Worm (Caenorhabditis elegans): ENCODE measurements around the gene droe-8.
"Not testable (repeated sequence)": the region's sequence is repeated elsewhere in the genome, so short reads cannot be mapped to it uniquely, and the experiment has no call there.

DNA sequence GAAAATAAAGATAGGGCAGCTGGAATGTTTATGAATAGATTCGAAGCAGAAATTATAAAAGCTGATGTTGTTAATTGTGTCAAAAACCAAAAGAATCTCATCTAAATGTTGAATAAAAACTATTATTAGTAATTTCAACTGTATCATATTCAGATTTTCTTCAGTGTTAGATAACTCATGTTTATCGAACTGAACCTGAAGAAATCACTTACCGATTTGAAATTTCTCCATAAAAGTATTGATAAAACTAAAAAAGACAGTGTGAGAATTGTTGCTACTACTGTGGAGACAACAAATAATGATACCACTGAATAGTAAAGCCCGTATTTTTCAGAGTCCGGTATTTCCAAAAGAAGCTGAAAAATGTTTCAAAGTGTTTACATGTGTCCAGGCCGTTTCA lies 4.2 kb upstream of the droe-8 start, which contains the start of gene ZC196.8:
- TF ChIP-seq fos-1 (tag; optimal IDR thresholded peaks at IDR 0.05); unc-62 (GFP tag; optimal IDR thresholded peaks at IDR 0.05); ama-1 (optimal IDR thresholded peaks at IDR 0.05); elt-3 (tag; optimal IDR thresholded peaks at IDR 0.05); aly-2 (tag; optimal IDR thresholded peaks at IDR 0.05); nhr-76 (tag; optimal IDR thresholded peaks at IDR 0.05); eor-1 (tag; optimal IDR thresholded peaks at IDR 0.05); unc-39 (tag; optimal IDR thresholded peaks at IDR 0.05); pqm-1 (tag; optimal IDR thresholded peaks at IDR 0.05); nhr-237 (tag; optimal IDR thresholded peaks at IDR 0.05); elt-2 (tag; optimal IDR thresholded peaks at IDR 0.05); lin-39 (tag; optimal IDR thresholded peaks at IDR 0.05); R02D3.7 (tag; optimal IDR thresholded peaks at IDR 0.05); egl-5 (tag; optimal IDR thresholded peaks at IDR 0.05): not testable (repeated sequence)

Measured in whole organism, L3 larva.